Worm (Caenorhabditis elegans) whole organism, late embryonic: ENCODE measurements around the gene hum-6.

Experiments
- C08G9.2 ChIP-seq: sonication (generic microtip); optimal IDR thresholded peaks from 2 replicates; lab custom pipeline; 2016; ENCODE audit warnings: mild to moderate bottlenecking, missing genetic modification characterization, moderate library complexity, missing compliant biosample characterization
- Y22D7AL.16 ChIP-seq: sonication (generic microtip); optimal IDR thresholded peaks from 2 replicates; lab custom pipeline; 2016; ENCODE audit warnings: missing genetic modification characterization, missing compliant biosample characterization
- ama-1 ChIP-seq: fragments of 150-350 bp; optimal IDR thresholded peaks from 2 replicates; lab custom pipeline; 2014
- ceh-14 ChIP-seq: sonication (generic microtip); optimal IDR thresholded peaks from 2 replicates; lab custom pipeline; 2016; ENCODE audit warnings: missing genotype, missing genetic modification characterization, missing compliant biosample characterization
- ceh-24 ChIP-seq: sonication (generic microtip); optimal IDR thresholded peaks from 2 replicates; lab custom pipeline; 2016; ENCODE audit warnings: mild to moderate bottlenecking, missing genetic modification characterization, missing compliant biosample characterization
- ceh-34 ChIP-seq: sonication (generic microtip); optimal IDR thresholded peaks from 2 replicates; lab custom pipeline; 2016; ENCODE audit warnings: mild to moderate bottlenecking, missing genetic modification characterization, missing compliant biosample characterization
- ceh-45 ChIP-seq: fragments of 200-800 bp; sonication (Bioruptor generic); IDR thresholded peaks from 2 replicates; pipeline ENCODE4 v1.3.6; 2022; ENCODE audit warnings: missing genetic modification reagents, missing genetic modification characterization, missing compliant biosample characterization
- ceh-48 ChIP-seq: sonication (generic microtip); optimal IDR thresholded peaks from 2 replicates; lab custom pipeline; 2016; ENCODE audit warnings: missing genetic modification characterization, inconsistent platforms, missing compliant biosample characterization
- ceh-6 ChIP-seq: fragments of 200-800 bp; sonication (Bioruptor generic); optimal IDR thresholded peaks from 2 replicates; lab custom pipeline; 2018; ENCODE audit warnings: mild to moderate bottlenecking, missing genetic modification characterization, missing compliant biosample characterization
- elt-2 ChIP-seq: sonication (generic microtip); optimal IDR thresholded peaks from 2 replicates; lab custom pipeline; 2016; ENCODE audit warnings: missing genetic modification reagents, missing genetic modification characterization, missing compliant biosample characterization
- elt-4 ChIP-seq: sonication (generic microtip); optimal IDR thresholded peaks from 2 replicates; lab custom pipeline; 2016; ENCODE audit warnings: missing genetic modification characterization, missing compliant biosample characterization
- fax-1 ChIP-seq: sonication (generic microtip); optimal IDR thresholded peaks from 2 replicates; lab custom pipeline; 2016; ENCODE audit warnings: missing genotype, missing genetic modification characterization, missing compliant biosample characterization
- fkh-6 ChIP-seq: sonication (generic microtip); optimal IDR thresholded peaks from 2 replicates; lab custom pipeline; 2016; ENCODE audit warnings: missing genetic modification characterization, missing compliant biosample characterization
- hlh-15 ChIP-seq: sonication (generic microtip); optimal IDR thresholded peaks from 2 replicates; lab custom pipeline; 2016; ENCODE audit warnings: missing genetic modification characterization, missing compliant biosample characterization
- hlh-30 ChIP-seq: sonication (generic microtip); optimal IDR thresholded peaks from 2 replicates; lab custom pipeline; 2017; ENCODE audit warnings: antibody characterized with exemption, missing genetic modification characterization, missing compliant biosample characterization; ENCODE audit not compliant: insufficient read depth
- hlh-6 ChIP-seq: sonication (generic microtip); optimal IDR thresholded peaks from 2 replicates; lab custom pipeline; 2016; ENCODE audit warnings: missing genotype, missing genetic modification characterization, missing compliant biosample characterization
- lim-6 ChIP-seq: sonication (generic microtip); optimal IDR thresholded peaks from 2 replicates; lab custom pipeline; 2016; ENCODE audit warnings: missing genetic modification characterization, missing compliant biosample characterization
- lin-11 ChIP-seq: fragments of 200-800 bp; sonication (Bioruptor generic); optimal IDR thresholded peaks from 2 replicates; lab custom pipeline; 2018; ENCODE audit warnings: mild to moderate bottlenecking, missing genetic modification characterization, missing compliant biosample characterization
- madf-2 ChIP-seq: sonication (generic microtip); optimal IDR thresholded peaks from 2 replicates; lab custom pipeline; 2017; ENCODE audit warnings: missing genetic modification characterization, missing compliant biosample characterization
- nfya-1 ChIP-seq: sonication (generic microtip); optimal IDR thresholded peaks from 2 replicates; lab custom pipeline; 2017; ENCODE audit warnings: missing genetic modification characterization, mild to moderate bottlenecking, missing compliant biosample characterization, antibody characterized with exemption, moderate library complexity
- nhr-11 ChIP-seq: fragments of 150-350 bp; optimal IDR thresholded peaks from 2 replicates; lab custom pipeline; 2014; ENCODE audit warnings: missing biosample characterization, missing genetic modification characterization
- nhr-232 ChIP-seq: sonication (generic microtip); optimal IDR thresholded peaks from 2 replicates; lab custom pipeline; 2016; ENCODE audit warnings: missing genetic modification characterization, missing compliant biosample characterization
- npax-4 ChIP-seq: sonication (generic microtip); optimal IDR thresholded peaks from 2 replicates; lab custom pipeline; 2016; ENCODE audit warnings: missing genetic modification characterization, missing compliant biosample characterization
- pag-3 ChIP-seq: sonication (generic microtip); optimal IDR thresholded peaks from 2 replicates; lab custom pipeline; 2016; ENCODE audit warnings: missing compliant biosample characterization, missing genetic modification characterization, borderline replicate concordance
- pat-9 ChIP-seq: fragments of 200-800 bp; sonication (Bioruptor generic); optimal IDR thresholded peaks from 2 replicates; lab custom pipeline; 2018; ENCODE audit warnings: mild to moderate bottlenecking, missing genetic modification characterization, moderate library complexity, missing compliant biosample characterization
- pha-2 ChIP-seq: sonication (generic microtip); optimal IDR thresholded peaks from 2 replicates; lab custom pipeline; 2017; ENCODE audit warnings: mild to moderate bottlenecking, missing genetic modification characterization, missing compliant biosample characterization
- pha-4 ChIP-seq: fragments of 150-350 bp; optimal IDR thresholded peaks from 2 replicates; lab custom pipeline; 2018; ENCODE audit warnings: missing biosample characterization, missing genetic modification reagents, missing genetic modification characterization
- pros-1 ChIP-seq: fragments of 150-350 bp; optimal IDR thresholded peaks from 2 replicates; lab custom pipeline; 2014; ENCODE audit warnings: missing biosample characterization, missing genetic modification reagents, missing genetic modification characterization
- rnt-1 ChIP-seq: sonication (generic microtip); optimal IDR thresholded peaks from 2 replicates; lab custom pipeline; 2016; ENCODE audit warnings: missing genetic modification characterization, missing compliant biosample characterization
- sdc-2 ChIP-seq: sonication (generic microtip); optimal IDR thresholded peaks from 2 replicates; lab custom pipeline; 2016; ENCODE audit warnings: missing genotype, missing genetic modification characterization, missing compliant biosample characterization
- syd-9 ChIP-seq: sonication (generic microtip); optimal IDR thresholded peaks from 2 replicates; lab custom pipeline; 2016; ENCODE audit warnings: mild to moderate bottlenecking, missing genetic modification characterization, moderate library complexity, missing compliant biosample characterization
- tbx-7 ChIP-seq: sonication (generic microtip); optimal IDR thresholded peaks from 2 replicates; lab custom pipeline; 2016; ENCODE audit warnings: missing genotype, missing genetic modification characterization, missing compliant biosample characterization
- ttx-3 ChIP-seq: sonication (generic microtip); optimal IDR thresholded peaks from 2 replicates; lab custom pipeline; 2016; ENCODE audit warnings: missing genetic modification reagents, missing genetic modification characterization, missing compliant biosample characterization
- unc-42 ChIP-seq: sonication (generic microtip); optimal IDR thresholded peaks from 2 replicates; lab custom pipeline; 2016; ENCODE audit warnings: missing genotype, missing genetic modification characterization, missing compliant biosample characterization
- unc-86 ChIP-seq: sonication (generic microtip); optimal IDR thresholded peaks from 2 replicates; lab custom pipeline; 2016; ENCODE audit warnings: missing genetic modification characterization, missing compliant biosample characterization
- ztf-16 ChIP-seq: sonication (generic microtip); optimal IDR thresholded peaks from 2 replicates; lab custom pipeline; 2017; ENCODE audit warnings: missing genetic modification characterization, missing compliant biosample characterization

The hum-6 gene

DNA sequence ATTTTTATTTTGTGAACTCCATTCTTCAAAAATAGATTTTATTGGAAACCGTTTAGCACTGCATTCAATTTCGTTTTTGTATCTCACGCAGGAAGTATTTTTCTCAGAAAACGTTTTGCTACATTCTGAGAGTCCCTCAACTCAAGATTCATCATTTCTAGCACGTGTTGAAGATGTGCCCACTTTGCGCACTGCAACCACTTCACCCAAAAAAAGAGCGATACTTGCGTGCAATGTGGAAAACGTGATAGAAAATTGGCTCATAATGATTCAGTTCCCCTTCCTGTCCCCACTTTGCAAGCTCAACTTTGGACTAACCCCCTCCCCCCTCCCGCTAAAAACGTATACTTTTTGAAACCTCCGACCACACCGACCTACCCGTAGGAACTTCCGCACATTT is 37.8 kb upstream of the hum-6 start:
- TF ChIP-seq ztf-16 (tag; lab: Kevin White, UChicago) (no peak), lin-11 (tag; lab: Kevin White, UChicago) (no peak), tbx-7 (tag; lab: Kevin White, UChicago) (no peak), sdc-2 (tag; lab: Kevin White, UChicago) (no peak), pag-3 (tag; lab: Kevin White, UChicago) (no peak), Y22D7AL.16 (tag; lab: Kevin White, UChicago) (no peak), syd-9 (tag; lab: Kevin White, UChicago) (no peak), fkh-6 (tag; lab: Kevin White, UChicago) (no peak), npax-4 (tag; lab: Kevin White, UChicago) (no peak), ceh-45 (GFP tag; lab: Robert Waterston, UW) (no peak), ttx-3 (no peak), unc-86 (tag; lab: Kevin White, UChicago) (no peak), nhr-11 (tag; lab: Kevin White, UChicago) (no peak), hlh-6 (tag; lab: Kevin White, UChicago) (no peak), ceh-34 (tag; lab: Kevin White, UChicago) (no peak)

ce11 chrX:2266366-2266765 is 36.5 kb upstream of the hum-6 start:
- TF ChIP-seq fax-1 = no peak
- no peak for TF ChIP-seq lim-6 (tag; lab: Kevin White, UChicago)
- no peak for TF ChIP-seq hlh-15 (tag; lab: Kevin White, UChicago)
- TF ChIP-seq pha-4 = no peak
- no peak for TF ChIP-seq ceh-48 (tag; lab: Kevin White, UChicago)

ce11 chrX:2266777-2267176 is 36.1 kb upstream of the hum-6 start:
- TF ChIP-seq hlh-30 (no peak), lin-11 (tag; lab: Kevin White, UChicago) (no peak), unc-42 (tag; lab: Kevin White, UChicago) (peak; percentile 19)

DNA sequence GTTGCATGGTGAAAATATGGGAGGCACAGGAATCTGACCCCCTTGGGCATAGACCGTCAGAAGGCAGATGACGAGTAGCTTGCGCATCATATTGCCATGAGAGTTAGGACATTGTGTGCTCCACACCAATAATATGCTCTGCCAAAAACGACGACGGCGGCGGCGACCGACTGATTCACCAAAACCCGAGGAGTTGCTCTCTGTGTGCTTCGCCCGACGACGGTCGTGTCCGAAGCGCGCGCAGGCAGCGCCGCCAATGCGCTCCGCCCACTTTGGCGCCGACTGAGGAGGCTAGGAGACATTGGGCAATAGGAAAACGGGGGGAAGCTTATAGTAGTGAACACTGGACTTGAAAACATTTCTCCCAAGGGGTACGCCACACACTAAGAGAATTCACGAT is 34.9 kb upstream of the hum-6 start, which contains the start of gene AH9.6:
Gene AH9.6 (minus strand): TSS at position 183 of the 400 bp plus-strand sequence.
- no peak for TF ChIP-seq pros-1 (tag; lab: Kevin White, UChicago)
- no peak for TF ChIP-seq ceh-24
- TF ChIP-seq nhr-232 (tag; lab: Kevin White, UChicago) = no peak
- TF ChIP-seq ceh-14 (tag; lab: Kevin White, UChicago) = no peak
- no peak for TF ChIP-seq elt-4 (tag; lab: Kevin White, UChicago)
- TF ChIP-seq pha-4 = no peak
- no peak for TF ChIP-seq rnt-1 (tag; lab: Kevin White, UChicago)
- no peak for TF ChIP-seq ama-1 (lab: Kevin White, UChicago)
- no peak for TF ChIP-seq unc-86 (tag; lab: Kevin White, UChicago)
- no peak for TF ChIP-seq lim-6 (tag; lab: Kevin White, UChicago)

ce11 chrX:2271429-2271828 is 31.5 kb upstream of the hum-6 start:
- TF ChIP-seq unc-42 (tag; lab: Kevin White, UChicago) (peak; percentile 70), ztf-16 (tag; lab: Kevin White, UChicago) (no peak), elt-2 (no peak)

DNA sequence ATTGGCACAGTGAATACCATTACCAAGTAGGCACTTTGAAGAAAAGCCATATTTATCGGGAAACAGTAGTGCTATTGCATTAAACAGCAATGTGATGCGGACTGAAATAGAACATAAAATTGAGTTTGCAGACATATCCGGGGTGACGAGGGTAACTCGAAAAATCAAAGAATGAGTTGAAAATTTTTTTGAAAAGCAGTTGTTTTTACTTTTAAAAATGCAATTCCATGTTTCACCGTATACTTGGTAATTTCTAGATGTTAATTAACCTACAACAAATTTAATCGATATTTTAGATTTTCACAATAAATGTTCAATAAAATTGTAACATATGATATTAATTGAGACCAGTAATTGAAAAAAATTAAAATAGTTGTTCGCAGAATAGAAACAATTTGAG is 28.6 kb upstream of the hum-6 start, which contains the start of gene AH9.4:
Gene AH9.4 (minus strand): TSS at position 101 of the 400 bp plus-strand sequence.
- TF ChIP-seq ama-1 (lab: Kevin White, UChicago) = no peak
- no peak for TF ChIP-seq tbx-7 (tag; lab: Kevin White, UChicago)
- no peak for TF ChIP-seq madf-2 (tag; lab: Kevin White, UChicago)
- no peak for TF ChIP-seq C08G9.2
- TF ChIP-seq ceh-6 (GFP tag; lab: Kevin White, UChicago) = no peak
- TF ChIP-seq npax-4 (tag; lab: Kevin White, UChicago) = no peak
- no peak for TF ChIP-seq nfya-1 (tag; lab: Kevin White, UChicago)
- no peak for TF ChIP-seq ceh-14 (tag; lab: Kevin White, UChicago)
- no peak for TF ChIP-seq pat-9
- TF ChIP-seq pha-2 (tag; lab: Kevin White, UChicago) = no peak
- no peak for TF ChIP-seq pha-4
